Fruit fly (Drosophila melanogaster): ENCODE data around the gene Ccp84Ag.

The Ccp84Ag gene

dm6 chr3R:6646740-6647139 lies 39.8 kb upstream of the Ccp84Ag start, which contains the start of gene Taf1 (continued):
- TF ChIP-seq z (GFP tag; IDR thresholded peaks at IDR 0.05), result no peak
- TF ChIP-seq CG7786 (GFP tag; optimal IDR thresholded peaks at IDR 0.05), result no peak
- peak; percentile 66 for TF ChIP-seq YL-1 (GFP tag; optimal IDR thresholded peaks at IDR 0.05)
- TF ChIP-seq Fer3 (tag; optimal IDR thresholded peaks at IDR 0.05), result no peak
- no peak for TF ChIP-seq CG2120 (GFP tag; optimal IDR thresholded peaks at IDR 0.05)
- TF ChIP-seq ap (GFP tag; IDR thresholded peaks at IDR 0.05), result no peak
- TF ChIP-seq Chrac-16 (GFP tag; optimal IDR thresholded peaks at IDR 0.05), result no peak
- TF ChIP-seq bsh (GFP tag; optimal IDR thresholded peaks at IDR 0.05), result no peak
- TF ChIP-seq Xbp1 (GFP tag; optimal IDR thresholded peaks at IDR 0.05), result peak; percentile 19
- TF ChIP-seq Blimp-1 (GFP tag; optimal IDR thresholded peaks at IDR 0.05), result no peak
- TF ChIP-seq CG10321 (GFP tag; IDR thresholded peaks at IDR 0.05), result no peak
- no peak for TF ChIP-seq PHDP (tag; optimal IDR thresholded peaks at IDR 0.05)
- no peak for TF ChIP-seq CG17612 (GFP tag; IDR thresholded peaks at IDR 0.05)
- no peak for TF ChIP-seq CG9817 (tag; optimal IDR thresholded peaks at IDR 0.05)
- no peak for TF ChIP-seq ranshi (GFP tag; IDR thresholded peaks at IDR 0.05)
- no peak for TF ChIP-seq CG10654 (GFP tag; optimal IDR thresholded peaks at IDR 0.05)
- no peak for TF ChIP-seq CG17359 (tag; optimal IDR thresholded peaks at IDR 0.05)
- peak; percentile 52 for TF ChIP-seq CG13287 (GFP tag; IDR thresholded peaks at IDR 0.05; ENCODE audit: partially characterized antibody)
- no peak for TF ChIP-seq CG3726 (GFP tag; IDR thresholded peaks at IDR 0.05)
- no peak for TF ChIP-seq gem (tag; optimal IDR thresholded peaks at IDR 0.05)
- TF ChIP-seq Hsf (GFP tag; optimal IDR thresholded peaks at IDR 0.05), result no peak
- TF ChIP-seq da (GFP tag; optimal IDR thresholded peaks at IDR 0.05), result no peak
- TF ChIP-seq CG8290 (GFP tag; optimal IDR thresholded peaks at IDR 0.05), result no peak
- no peak for TF ChIP-seq CG8290 (tag; optimal IDR thresholded peaks at IDR 0.05)
- TF ChIP-seq peb (GFP tag; IDR thresholded peaks at IDR 0.05), result no peak
- TF ChIP-seq pb (GFP tag; optimal IDR thresholded peaks at IDR 0.05), result no peak
- peak; percentile 55 for TF ChIP-seq Bgb (GFP tag; IDR thresholded peaks at IDR 0.05; ENCODE audit: partially characterized antibody)
- TF ChIP-seq CG18011 (GFP tag; optimal IDR thresholded peaks at IDR 0.05), result no peak
- TF ChIP-seq hb (GFP tag; IDR thresholded peaks at IDR 0.05; ENCODE audit: partially characterized antibody), result no peak
- no peak for TF ChIP-seq bowl (GFP tag; IDR thresholded peaks at IDR 0.05)
- peak; percentile 83 for TF ChIP-seq CG15514 (GFP tag; optimal IDR thresholded peaks at IDR 0.05)
- no peak for TF ChIP-seq D (optimal IDR thresholded peaks at IDR 0.05)
- no peak for TF ChIP-seq D (GFP tag; optimal IDR thresholded peaks at IDR 0.05)
- TF ChIP-seq croc (GFP tag; conservative IDR thresholded peaks at IDR 0.05), result no peak
- TF ChIP-seq NfI (GFP tag; optimal IDR thresholded peaks at IDR 0.05), result no peak
- no peak for TF ChIP-seq lov (optimal IDR thresholded peaks at IDR 0.05)
- TF ChIP-seq lov (GFP tag; IDR thresholded peaks at IDR 0.05), result no peak
- peak; percentile 49; the same call in 2 of the 4 replicates for TF ChIP-seq Dll (GFP tag; IDR thresholded peaks at IDR 0.05; ENCODE audit: partially characterized antibody)
- no peak for TF ChIP-seq Eip74EF (GFP tag; optimal IDR thresholded peaks at IDR 0.05)
- no peak for TF ChIP-seq CG4424 (GFP tag; optimal IDR thresholded peaks at IDR 0.05)
- peak; percentile 98 for TF ChIP-seq CG4617 (GFP tag; optimal IDR thresholded peaks at IDR 0.05; ENCODE audit: borderline replicate concordance)
- no peak for TF ChIP-seq odd (GFP tag; optimal IDR thresholded peaks at IDR 0.05)
- no peak for TF ChIP-seq ind (GFP tag; optimal IDR thresholded peaks at IDR 0.05)
- TF ChIP-seq CTCF (GFP tag; optimal IDR thresholded peaks at IDR 0.05), result peak; percentile 75
- peak; percentile 25 for TF ChIP-seq dm (GFP tag; optimal IDR thresholded peaks at IDR 0.05)
- TF ChIP-seq NC2β (GFP tag; optimal IDR thresholded peaks at IDR 0.05), result no peak
- no peak for TF ChIP-seq CG7839 (tag; optimal IDR thresholded peaks at IDR 0.05)
- TF ChIP-seq chif (GFP tag; optimal IDR thresholded peaks at IDR 0.05), result no peak
- no peak for TF ChIP-seq Nf-YB (GFP tag; optimal IDR thresholded peaks at IDR 0.05)
- TF ChIP-seq CG7372 (GFP tag; IDR thresholded peaks at IDR 0.05), result no peak
- TF ChIP-seq tio (GFP tag; optimal IDR thresholded peaks at IDR 0.05), result no peak
- no peak for TF ChIP-seq repo (GFP tag; optimal IDR thresholded peaks at IDR 0.05)
- no peak for TF ChIP-seq CG15073 (GFP tag; optimal IDR thresholded peaks at IDR 0.05)

Data from whole organism, embryonic.